Fruit fly (Drosophila melanogaster) S2 (cell line): ENCODE measurements around the gene Pp1-87B.

Experiments
- CG8478 ChIP-seq: fragments of >200 bp; optimal IDR thresholded peaks from 2 replicates; lab custom pipeline; 2018
- CTCF ChIP-seq, 2 experiments: fragments of >200 bp; optimal IDR thresholded peaks; 2 replicates each; lab custom pipeline; 2018

DNA sequence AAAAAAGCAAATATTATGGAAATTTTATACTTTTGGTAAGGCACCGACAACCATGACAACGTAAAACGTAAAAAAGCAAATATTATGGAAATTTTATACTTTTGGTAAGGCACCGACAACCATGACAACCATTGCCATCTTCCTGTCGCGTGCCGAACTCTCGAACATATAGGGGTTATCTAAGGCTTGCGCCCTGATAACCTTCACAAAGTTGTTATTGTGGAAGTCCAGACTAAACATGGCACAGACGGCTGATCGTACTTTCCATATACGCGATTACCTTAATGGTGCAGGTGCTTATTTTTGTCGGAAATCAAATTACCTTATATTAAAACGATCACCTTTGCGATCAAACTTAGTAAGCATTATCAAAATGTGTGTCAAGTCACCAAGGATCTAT, 19.8 kb upstream of the Pp1-87B start:
- no peak for TF ChIP-seq CG8478 (lab: Kevin White, UChicago)
- TF ChIP-seq CTCF (optimal IDR thresholded peaks at IDR 0.05; lab: Kevin White, UChicago) = no peak
